Fruit fly (Drosophila melanogaster) whole organism, embryonic: Measurements from ENCODE around the gene Tps1.

Experiments
- Bgb ChIP-seq: fragments of 200-800 bp; sonication (Bioruptor generic); IDR thresholded peaks from 2 replicates; pipeline ENCODE4 v1.3.6; 2022; ENCODE audit warnings: missing biosample characterization, missing genetic modification characterization; ENCODE audit not compliant: partially characterized antibody
- CG12659 ChIP-seq: fragments of 200-800 bp; sonication (Bioruptor generic); optimal IDR thresholded peaks from 3 replicates; lab custom pipeline; 2017; ENCODE audit warnings: mild to moderate bottlenecking, missing biosample characterization, missing genetic modification reagents, missing genetic modification characterization
- CG16813 ChIP-seq: fragments of 200-800 bp; sonication (Bioruptor generic); IDR thresholded peaks from 3 replicates; pipeline ENCODE4 v1.3.6; 2022; ENCODE audit warnings: missing biosample characterization, missing genetic modification characterization; ENCODE audit not compliant: partially characterized antibody
- CG30020 ChIP-seq: fragments of 200-800 bp; optimal IDR thresholded peaks from 2 replicates; lab custom pipeline; 2019; ENCODE audit warnings: missing biosample characterization, mild to moderate bottlenecking, missing genetic modification characterization, moderate library complexity
- D19B ChIP-seq: fragments of 200-800 bp; sonication (Bioruptor generic); optimal IDR thresholded peaks from 2 replicates; lab custom pipeline; 2017; ENCODE audit warnings: missing biosample characterization, mild to moderate bottlenecking, missing genetic modification characterization
- Doc3 ChIP-seq: fragments of 200-800 bp; sonication (Bioruptor generic); IDR thresholded peaks from 3 replicates; pipeline ENCODE4 v1.3.6; 2022; ENCODE audit warnings: missing biosample characterization, missing genetic modification characterization; ENCODE audit not compliant: partially characterized antibody
- Dp ChIP-seq: fragments of 200-800 bp; sonication (Bioruptor generic); optimal IDR thresholded peaks from 2 replicates; lab custom pipeline; 2018; ENCODE audit warnings: missing biosample characterization, mild to moderate bottlenecking, missing genetic modification characterization, moderate library complexity
- E2f2 ChIP-seq: fragments of 200-800 bp; sonication (Bioruptor generic); IDR thresholded peaks from 2 replicates; pipeline ENCODE4 v1.3.6; 2022; ENCODE audit warnings: missing biosample characterization, missing genetic modification characterization
- Fer1 ChIP-seq: fragments of 200-800 bp; sonication (Bioruptor generic); optimal IDR thresholded peaks from 2 replicates; lab custom pipeline; 2017; ENCODE audit warnings: missing biosample characterization, mild to moderate bottlenecking, missing genetic modification characterization
- Scr ChIP-seq: fragments of 200-800 bp; sonication (Bioruptor generic); IDR thresholded peaks from 2 replicates; pipeline ENCODE4 v1.3.6; 2022; ENCODE audit warnings: missing biosample characterization, missing genetic modification characterization; ENCODE audit not compliant: partially characterized antibody
- Sry-δ ChIP-seq: fragments of 200-800 bp; sonication (Bioruptor generic); optimal IDR thresholded peaks from 2 replicates; lab custom pipeline; 2016; ENCODE audit warnings: missing biosample characterization, missing genetic modification characterization
- Ssrp ChIP-seq: fragments of 200-800 bp; sonication (Bioruptor generic); optimal IDR thresholded peaks from 2 replicates; lab custom pipeline; 2018; ENCODE audit warnings: missing biosample characterization, mild to moderate bottlenecking, missing genetic modification characterization, moderate library complexity
- Trl ChIP-seq, 3 experiments: fragments of >200 bp in 2 of 3; fragments of 200-800 bp in 1 of 3; sonication (Bioruptor generic) in 1 of 3; optimal IDR thresholded peaks; 2 replicates in 1 of 3; 3 replicates in 2 of 3; lab custom pipeline; 2016 to 2017; ENCODE audit warnings: missing biosample characterization in 1 of 3, missing genetic modification characterization in 1 of 3
- ato ChIP-seq: fragments of 200-800 bp; sonication (Bioruptor generic); IDR thresholded peaks from 2 replicates; pipeline ENCODE4 v1.3.6; 2022; ENCODE audit warnings: missing biosample characterization, missing genetic modification characterization; ENCODE audit not compliant: partially characterized antibody
- jing ChIP-seq: fragments of 200-800 bp; sonication (Bioruptor generic); optimal IDR thresholded peaks from 2 replicates; lab custom pipeline; 2018; ENCODE audit warnings: missing biosample characterization, mild to moderate bottlenecking, missing genetic modification characterization
- slp2 ChIP-seq: fragments of 200-800 bp; sonication (Bioruptor generic); optimal IDR thresholded peaks from 2 replicates; lab custom pipeline; 2016; ENCODE audit warnings: missing biosample characterization, missing genetic modification characterization
- tna ChIP-seq: fragments of 200-800 bp; sonication (Bioruptor generic); IDR thresholded peaks from 2 replicates; pipeline ENCODE4 v1.3.6; 2022; ENCODE audit warnings: missing biosample characterization, missing genetic modification characterization; ENCODE audit not compliant: partially characterized antibody
- twi ChIP-seq: fragments of 200-800 bp; optimal IDR thresholded peaks from 2 replicates; lab custom pipeline; 2019; ENCODE audit warnings: missing biosample characterization, mild to moderate bottlenecking, missing genetic modification characterization, moderate library complexity
- unc-4 ChIP-seq: fragments of 200-800 bp; sonication (Bioruptor generic); IDR thresholded peaks from 2 replicates; pipeline ENCODE4 v1.3.6; 2022; ENCODE audit warnings: missing biosample characterization, missing genetic modification characterization; ENCODE audit not compliant: partially characterized antibody
- z ChIP-seq: fragments of 200-800 bp; sonication (Bioruptor generic); IDR thresholded peaks from 3 replicates; pipeline ENCODE4 v1.3.6; 2022; ENCODE audit warnings: missing biosample characterization, missing genetic modification characterization

The Tps1 gene

DNA sequence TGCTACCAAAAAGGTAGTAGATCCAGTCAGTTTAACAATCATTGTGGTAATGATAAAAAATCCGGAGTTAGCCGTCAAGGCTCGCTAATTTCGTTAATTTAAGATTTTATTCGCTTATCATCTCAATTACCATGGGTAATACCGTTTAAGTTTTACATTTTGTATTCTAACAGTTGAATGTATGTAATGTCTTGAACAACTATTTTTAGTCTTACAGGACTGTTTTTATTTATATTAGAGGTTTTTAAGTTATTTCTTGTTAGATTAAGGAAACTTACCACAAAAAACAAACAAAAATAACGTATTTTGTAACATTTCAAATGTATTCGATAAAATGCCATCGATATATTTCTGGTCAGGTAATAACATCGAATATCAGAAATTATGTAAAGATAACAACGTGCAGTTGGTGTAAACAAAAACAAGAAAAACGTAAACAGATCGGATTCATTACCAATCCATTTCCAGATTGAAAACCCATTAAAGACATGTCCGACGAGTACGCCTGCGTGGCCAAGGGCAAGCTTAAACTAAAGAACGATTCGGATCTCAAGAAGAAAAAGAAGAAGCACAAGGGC, 54.0 kb downstream of the Tps1 start, which contains the start of the genes Sfp24F and CG15432 (continued):
- TF ChIP-seq Trl (optimal IDR thresholded peaks at IDR 0.05; lab: Kevin White, UChicago): no peak
- TF ChIP-seq Trl (GFP tag; optimal IDR thresholded peaks at IDR 0.05; lab: Kevin White, UChicago): no peak
- TF ChIP-seq ato (GFP tag; lab: Robert Waterston, UW): 0 out of 2 replicates have a peak, but pooled peaks have one; percentile 11
- TF ChIP-seq tna: peak; percentile 39; the same call in 1 of the 2 replicates
- TF ChIP-seq CG30020 (tag; lab: Kevin White, UChicago): peak; percentile 76
- TF ChIP-seq jing: no peak
- peak; percentile 43; the same call in 1 of the 3 replicates for TF ChIP-seq CG16813 (GFP tag; lab: Robert Waterston, UW)
- TF ChIP-seq Scr (GFP tag; lab: Robert Waterston, UW): peak; percentile 65
- TF ChIP-seq Ssrp (tag; lab: Kevin White, UChicago): no peak
- TF ChIP-seq E2f2 (GFP tag; lab: Robert Waterston, UW): peak; percentile 76
- TF ChIP-seq Doc3 (GFP tag; lab: Robert Waterston, UW): 0 out of 3 replicates have a peak, but pooled peaks have one; percentile 34
- TF ChIP-seq Sry-δ (GFP tag; lab: Kevin White, UChicago): peak; percentile 51
- peak; percentile 55 for TF ChIP-seq unc-4 (GFP tag; lab: Robert Waterston, UW)
- TF ChIP-seq Dp: peak; percentile 67
- TF ChIP-seq z (GFP tag; lab: Robert Waterston, UW): no peak
- peak; percentile 59 for TF ChIP-seq Bgb (GFP tag; lab: Robert Waterston, UW)
- peak; percentile 8 for TF ChIP-seq CG12659
- TF ChIP-seq D19B (GFP tag; lab: Kevin White, UChicago): no peak
- no peak for TF ChIP-seq twi
- peak; percentile 27 for TF ChIP-seq slp2 (GFP tag; lab: Kevin White, UChicago)
- no peak for TF ChIP-seq Fer1 (GFP tag; lab: Kevin White, UChicago)
